Worm (Caenorhabditis elegans): ENCODE data around the gene inos-1.
A peak's percentile ranks its signal among the peaks of the same experiment; 100 is the strongest.

The inos-1 gene

DNA sequence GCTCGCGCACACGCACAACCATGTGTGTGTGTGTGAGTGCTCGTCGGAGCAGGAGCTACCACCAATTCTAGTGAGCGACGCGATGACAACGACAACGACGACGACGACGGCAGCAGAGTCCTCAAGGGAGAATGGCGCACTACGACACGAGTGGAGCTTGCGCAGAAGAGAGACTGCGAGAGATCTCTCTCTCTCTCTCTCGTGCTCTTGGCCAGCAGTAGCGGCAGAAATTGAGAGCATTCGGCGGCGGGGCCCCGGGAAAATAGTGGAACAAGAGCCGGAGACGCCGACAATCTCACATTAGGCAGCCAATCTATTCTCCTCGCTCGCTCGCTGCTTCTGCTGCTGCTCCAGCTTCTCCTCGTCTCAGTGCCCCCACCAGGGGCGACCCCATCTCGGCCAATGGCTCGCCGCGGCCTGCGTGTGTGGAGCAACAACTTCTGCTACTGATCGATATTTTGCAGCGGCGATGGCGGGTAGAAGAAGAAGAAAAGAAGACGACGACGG is 46.7 kb upstream of the inos-1 start (continued):
- TF ChIP-seq hif-1 (tag; optimal IDR thresholded peaks at IDR 0.05) (peak in 1 of 2 experiments; percentile 63), ztf-11 (tag; optimal IDR thresholded peaks at IDR 0.05) (no peak), ceh-20 (GFP tag; IDR thresholded peaks at IDR 0.05) (peak; percentile 66), aly-2 (tag; optimal IDR thresholded peaks at IDR 0.05) (no peak), F10B5.3 (tag; optimal IDR thresholded peaks at IDR 0.05) (no peak), nhr-11 (tag; optimal IDR thresholded peaks at IDR 0.05) (peak; percentile 7), lin-15B (tag; optimal IDR thresholded peaks at IDR 0.05) (no peak)

DNA sequence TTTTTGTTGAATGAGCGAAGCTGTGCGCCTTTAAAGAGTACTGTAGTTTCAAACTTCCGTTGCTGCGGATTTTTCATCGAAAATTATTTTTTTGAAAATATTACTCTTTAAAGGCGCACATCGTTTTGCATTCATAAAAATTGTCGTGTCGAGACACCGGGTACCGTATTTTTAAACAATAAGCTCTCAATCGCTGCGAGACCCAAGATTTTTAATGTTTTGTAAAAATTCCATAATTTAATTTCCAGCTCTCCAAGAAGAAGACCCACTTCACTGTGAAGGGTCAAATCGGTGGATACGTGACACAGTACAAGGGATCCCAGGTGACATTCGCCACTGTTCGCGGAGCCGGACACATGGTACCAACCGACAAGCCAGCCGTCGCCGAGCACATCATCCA is 42.2 kb upstream of the inos-1 start:
- no peak for TF ChIP-seq ceh-28 (tag; optimal IDR thresholded peaks at IDR 0.05)
- TF ChIP-seq dmd-8 (GFP tag; IDR thresholded peaks at IDR 0.05), result no peak
- TF ChIP-seq sdz-12 (GFP tag; optimal IDR thresholded peaks at IDR 0.05), result no peak
- TF ChIP-seq Y48G9A.11 (GFP tag; IDR thresholded peaks at IDR 0.05), result no peak
- TF ChIP-seq unc-62 (GFP tag; optimal IDR thresholded peaks at IDR 0.05 in 1 of 2), result peak in 1 of 2 experiments; percentile 94
- no peak for TF ChIP-seq unc-62 (tag; optimal IDR thresholded peaks at IDR 0.05)
- TF ChIP-seq F26F4.8 (GFP tag; conservative IDR thresholded peaks at IDR 0.05), result no peak
- TF ChIP-seq spr-1 (tag; optimal IDR thresholded peaks at IDR 0.05), result peak; percentile 22
- TF ChIP-seq rbr-2 (tag; optimal IDR thresholded peaks at IDR 0.05), result no peak
- TF ChIP-seq arid-1 (GFP tag; conservative IDR thresholded peaks at IDR 0.05), result no peak
- TF ChIP-seq snpc-1.2 (GFP tag; IDR thresholded peaks at IDR 0.05), result no peak
- no peak for TF ChIP-seq attf-4 (tag; optimal IDR thresholded peaks at IDR 0.05)
- TF ChIP-seq ceh-82 (tag; optimal IDR thresholded peaks at IDR 0.05), result no peak
- no peak for TF ChIP-seq lin-38 (GFP tag; IDR thresholded peaks at IDR 0.05)

DNA sequence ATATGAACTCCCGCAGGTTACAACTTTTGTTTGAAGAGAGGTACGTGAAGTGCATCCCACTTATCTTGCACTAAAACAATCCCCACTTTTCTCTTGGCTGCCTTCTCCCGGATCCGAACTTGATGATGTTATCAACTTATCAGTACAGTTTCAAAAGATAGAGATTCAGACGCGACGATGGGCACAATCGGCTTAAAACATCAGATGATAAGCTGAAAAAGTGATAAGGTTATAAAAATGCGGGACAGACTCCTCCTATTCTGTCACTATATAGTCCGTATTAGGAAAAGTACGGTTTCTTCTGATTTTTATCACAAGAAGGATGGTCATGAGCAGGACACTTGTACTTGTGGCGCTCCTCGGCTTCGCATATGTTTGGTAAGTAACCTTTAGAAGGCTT is 39.1 kb upstream of the inos-1 start, which contains the start of gene ctsa-1.2:
Gene ctsa-1.2, plus strand, starts transcription at position 160 of the 400 bp plus-strand sequence.
- TF ChIP-seq nhr-48 (tag; optimal IDR thresholded peaks at IDR 0.05), result peak; percentile 21
- no peak for TF ChIP-seq fkh-10 (GFP tag; optimal IDR thresholded peaks at IDR 0.05)
- no peak for TF ChIP-seq ceh-62 (tag; optimal IDR thresholded peaks at IDR 0.05)
- no peak for TF ChIP-seq lin-39 (tag; optimal IDR thresholded peaks at IDR 0.05)
- no peak for TF ChIP-seq lsy-2 (tag; optimal IDR thresholded peaks at IDR 0.05)
- TF ChIP-seq ceh-44 (GFP tag; IDR thresholded peaks at IDR 0.05), result no peak
- TF ChIP-seq F49E8.2 (tag; optimal IDR thresholded peaks at IDR 0.05; ENCODE audit: borderline replicate concordance), result no peak
- no peak for TF ChIP-seq mdl-1 (tag; optimal IDR thresholded peaks at IDR 0.05)
- no peak for TF ChIP-seq ZK337.2 (GFP tag; IDR thresholded peaks at IDR 0.05)
- TF ChIP-seq hlh-30 (tag; optimal IDR thresholded peaks at IDR 0.05; ENCODE audit: insufficient read depth), result no peak
- no peak for TF ChIP-seq duxl-1 (tag; optimal IDR thresholded peaks at IDR 0.05; ENCODE audit: poor library complexity)
- no peak for TF ChIP-seq lin-13 (GFP tag; optimal IDR thresholded peaks at IDR 0.05)
- no peak for TF ChIP-seq nhr-77 (tag; optimal IDR thresholded peaks at IDR 0.05)
- TF ChIP-seq nhr-6 (tag; optimal IDR thresholded peaks at IDR 0.05), result no peak
- TF ChIP-seq zip-2 (tag; optimal IDR thresholded peaks at IDR 0.05), result no peak
- no peak for TF ChIP-seq fos-1 (tag; optimal IDR thresholded peaks at IDR 0.05)
- no peak for TF ChIP-seq F37D6.2 (tag; optimal IDR thresholded peaks at IDR 0.05)
- TF ChIP-seq F26F4.8 (GFP tag; conservative IDR thresholded peaks at IDR 0.05), result no peak
- no peak for TF ChIP-seq F10B5.3 (tag; optimal IDR thresholded peaks at IDR 0.05)
- no peak for TF ChIP-seq unc-39 (tag; optimal IDR thresholded peaks at IDR 0.05)
- TF ChIP-seq ztf-7 (tag; optimal IDR thresholded peaks at IDR 0.05), result no peak
- no peak for TF ChIP-seq snpc-4 (tag; optimal IDR thresholded peaks at IDR 0.05)
- TF ChIP-seq hif-1 (tag; optimal IDR thresholded peaks at IDR 0.05), result no peak
- TF ChIP-seq dmd-8 (GFP tag; IDR thresholded peaks at IDR 0.05), result no peak
- TF ChIP-seq lin-29 (GFP tag; IDR thresholded peaks at IDR 0.05), result no peak
- TF ChIP-seq ZK546.5 (tag; optimal IDR thresholded peaks at IDR 0.05), result no peak
- TF ChIP-seq nhr-11 (tag; optimal IDR thresholded peaks at IDR 0.05), result no peak
- TF ChIP-seq zfp-3 (GFP tag; conservative IDR thresholded peaks at IDR 0.05), result no peak
- TF ChIP-seq sdz-12 (GFP tag; optimal IDR thresholded peaks at IDR 0.05), result no peak
- TF ChIP-seq saeg-2 (GFP tag; IDR thresholded peaks at IDR 0.05), result no peak
- no peak for TF ChIP-seq Y105C5A.15 (GFP tag; IDR thresholded peaks at IDR 0.05)
- TF ChIP-seq egl-43 (GFP tag; IDR thresholded peaks at IDR 0.05), result no peak
- no peak for TF ChIP-seq mxl-3 (GFP tag; optimal IDR thresholded peaks at IDR 0.05)
- peak; percentile 9; the same call in 1 of the 2 replicates for TF ChIP-seq tra-1 (GFP tag; IDR thresholded peaks at IDR 0.05)
- TF ChIP-seq nhr-28 (tag; optimal IDR thresholded peaks at IDR 0.05), result peak; percentile 74

All from whole organism, L4 larva.